Fruit fly (Drosophila melanogaster) whole organism, embryonic: ENCODE results near the gene CG5235.

Experiments
- CG10147 ChIP-seq: fragments of 200-800 bp; sonication (Bioruptor generic); optimal IDR thresholded peaks from 2 replicates; lab custom pipeline; 2019; ENCODE audit warnings: missing biosample characterization, mild to moderate bottlenecking, missing genetic modification characterization, moderate library complexity
- CG10274 ChIP-seq: fragments of 200-800 bp; sonication (Bioruptor generic); optimal IDR thresholded peaks from 3 replicates; lab custom pipeline; 2017; ENCODE audit warnings: missing biosample characterization, mild to moderate bottlenecking, missing genetic modification characterization
- CG10543 ChIP-seq: fragments of 200-800 bp; sonication (Bioruptor generic); optimal IDR thresholded peaks from 3 replicates; lab custom pipeline; 2017; ENCODE audit warnings: missing biosample characterization, mild to moderate bottlenecking, missing genetic modification characterization, moderate library complexity
- CG10979 ChIP-seq: fragments of 200-800 bp; sonication (Bioruptor generic); optimal IDR thresholded peaks from 2 replicates; lab custom pipeline; 2018; ENCODE audit warnings: missing biosample characterization, mild to moderate bottlenecking, missing genetic modification characterization, moderate library complexity
- CG11398 ChIP-seq: fragments of 200-800 bp; sonication (Bioruptor generic); optimal IDR thresholded peaks from 2 replicates; lab custom pipeline; 2016; ENCODE audit warnings: missing biosample characterization, missing genetic modification characterization
- CG11723 ChIP-seq: fragments of 200-800 bp; sonication (Bioruptor generic); optimal IDR thresholded peaks from 2 replicates; lab custom pipeline; 2017; ENCODE audit warnings: missing biosample characterization, mild to moderate bottlenecking, missing genetic modification characterization
- CG12769 ChIP-seq: fragments of 200-800 bp; sonication (Bioruptor generic); optimal IDR thresholded peaks from 2 replicates; lab custom pipeline; 2019; ENCODE audit warnings: missing biosample characterization, mild to moderate bottlenecking, missing genetic modification characterization, moderate library complexity
- CG13296 ChIP-seq: fragments of 200-800 bp; sonication (Bioruptor generic); optimal IDR thresholded peaks from 3 replicates; lab custom pipeline; 2018; ENCODE audit warnings: missing biosample characterization, mild to moderate bottlenecking, missing genetic modification characterization
- CG15073 ChIP-seq: fragments of 200-800 bp; sonication (Bioruptor generic); optimal IDR thresholded peaks from 2 replicates; lab custom pipeline; 2016; ENCODE audit warnings: missing biosample characterization, missing genetic modification characterization
- CG17186 ChIP-seq: fragments of 200-800 bp; sonication (Bioruptor generic); optimal IDR thresholded peaks from 3 replicates; lab custom pipeline; 2017; ENCODE audit warnings: missing biosample characterization, missing genetic modification reagents, missing genetic modification characterization
- CG17829 ChIP-seq: fragments of 200-800 bp; optimal IDR thresholded peaks from 2 replicates; lab custom pipeline; 2019; ENCODE audit warnings: missing biosample characterization, mild to moderate bottlenecking, missing genetic modification characterization, moderate library complexity
- CG18262 ChIP-seq: fragments of 200-800 bp; optimal IDR thresholded peaks from 3 replicates; lab custom pipeline; 2019; ENCODE audit warnings: missing biosample characterization, mild to moderate bottlenecking, missing genetic modification characterization, moderate library complexity
- CG30431 ChIP-seq: fragments of 200-800 bp; sonication (Bioruptor generic); optimal IDR thresholded peaks from 2 replicates; lab custom pipeline; 2017; ENCODE audit warnings: missing biosample characterization, missing genetic modification characterization
- CG3407 ChIP-seq: fragments of 200-800 bp; sonication (Bioruptor generic); optimal IDR thresholded peaks from 2 replicates; lab custom pipeline; 2018; ENCODE audit warnings: missing biosample characterization, mild to moderate bottlenecking, missing genetic modification characterization
- CG4730 ChIP-seq: fragments of 200-800 bp; sonication (Bioruptor generic); IDR thresholded peaks from 2 replicates; pipeline ENCODE4 v1.3.6; 2022; ENCODE audit warnings: missing biosample characterization, missing genetic modification characterization
- CG4854 ChIP-seq: fragments of 200-800 bp; sonication (Bioruptor generic); optimal IDR thresholded peaks from 2 replicates; lab custom pipeline; 2016; ENCODE audit warnings: missing biosample characterization, missing genetic modification characterization, inconsistent platforms
- CG6272 ChIP-seq: fragments of 200-800 bp; sonication (Bioruptor generic); IDR thresholded peaks from 2 replicates; pipeline ENCODE4 v1.3.6; 2022; ENCODE audit warnings: missing biosample characterization, missing genetic modification characterization
- CG6765 ChIP-seq: fragments of 200-800 bp; sonication (Bioruptor generic); optimal IDR thresholded peaks from 3 replicates; lab custom pipeline; 2017; ENCODE audit warnings: missing biosample characterization, mild to moderate bottlenecking, missing genetic modification characterization
- CG7786 ChIP-seq: fragments of 200-800 bp; sonication (Bioruptor generic); optimal IDR thresholded peaks from 2 replicates; lab custom pipeline; 2016; ENCODE audit warnings: missing biosample characterization, missing genetic modification characterization
- CG7963 ChIP-seq: fragments of 200-800 bp; sonication (Bioruptor generic); IDR thresholded peaks from 3 replicates; pipeline ENCODE4 v1.3.6; 2022; ENCODE audit warnings: missing biosample characterization, missing genetic modification characterization; ENCODE audit not compliant: partially characterized antibody
- CG8388 ChIP-seq: fragments of 200-800 bp; sonication (Bioruptor generic); optimal IDR thresholded peaks from 2 replicates; lab custom pipeline; 2019; ENCODE audit warnings: missing biosample characterization, mild to moderate bottlenecking, missing genetic modification characterization, moderate library complexity
- CG8944 ChIP-seq: fragments of 200-800 bp; sonication (Bioruptor generic); optimal IDR thresholded peaks from 3 replicates; lab custom pipeline; 2016; ENCODE audit warnings: missing biosample characterization, missing genetic modification characterization
- CG9932 ChIP-seq: fragments of 200-800 bp; sonication (Bioruptor generic); IDR thresholded peaks from 2 replicates; pipeline ENCODE4 v1.3.6; 2022; ENCODE audit warnings: missing biosample characterization, missing genetic modification characterization
- CkIIα-i1 ChIP-seq: fragments of 200-800 bp; sonication (Bioruptor generic); IDR thresholded peaks from 2 replicates; pipeline ENCODE4 v1.3.6; 2022; ENCODE audit warnings: missing biosample characterization, missing genetic modification characterization
- D19A ChIP-seq: fragments of 200-800 bp; optimal IDR thresholded peaks from 3 replicates; lab custom pipeline; 2019; ENCODE audit warnings: missing biosample characterization, mild to moderate bottlenecking, missing genetic modification characterization, moderate library complexity
- Dbx ChIP-seq: fragments of 200-800 bp; sonication (Bioruptor generic); IDR thresholded peaks from 3 replicates; pipeline ENCODE4 v1.3.6; 2022; ENCODE audit warnings: missing biosample characterization, missing genetic modification characterization
- Dek ChIP-seq: fragments of 200-800 bp; sonication (Bioruptor generic); optimal IDR thresholded peaks from 3 replicates; lab custom pipeline; 2019; ENCODE audit warnings: missing biosample characterization, mild to moderate bottlenecking, missing genetic modification characterization, moderate library complexity
- Dp ChIP-seq: fragments of 200-800 bp; sonication (Bioruptor generic); optimal IDR thresholded peaks from 2 replicates; lab custom pipeline; 2018; ENCODE audit warnings: missing biosample characterization, mild to moderate bottlenecking, missing genetic modification characterization, moderate library complexity
- HHEX ChIP-seq: fragments of 200-800 bp; sonication (Bioruptor generic); optimal IDR thresholded peaks from 3 replicates; lab custom pipeline; 2017; ENCODE audit warnings: missing biosample characterization, mild to moderate bottlenecking, missing genetic modification characterization, missing genetic modification reagents
- Med ChIP-seq: fragments of 200-800 bp; sonication (Bioruptor generic); peaks from one replicate; lab custom pipeline; 2016; ENCODE audit warnings: missing biosample characterization, missing genetic modification characterization, mild to moderate bottlenecking, inconsistent platforms, moderate library complexity
- Nf-YB ChIP-seq: fragments of 200-800 bp; sonication (Bioruptor generic); optimal IDR thresholded peaks from 3 replicates; lab custom pipeline; 2019; ENCODE audit warnings: missing biosample characterization, mild to moderate bottlenecking, missing genetic modification characterization, moderate library complexity
- NfI ChIP-seq: fragments of 200-800 bp; sonication (Bioruptor generic); optimal IDR thresholded peaks from 3 replicates; lab custom pipeline; 2018; ENCODE audit warnings: missing biosample characterization, mild to moderate bottlenecking, missing genetic modification characterization, moderate library complexity
- Oli ChIP-seq: fragments of 200-800 bp; sonication (Bioruptor generic); optimal IDR thresholded peaks from 2 replicates; lab custom pipeline; 2018; ENCODE audit warnings: missing biosample characterization, mild to moderate bottlenecking, missing genetic modification characterization, moderate library complexity
- Six4 ChIP-seq: fragments of 200-800 bp; sonication (Bioruptor generic); optimal IDR thresholded peaks from 2 replicates; lab custom pipeline; 2016; ENCODE audit warnings: missing biosample characterization, missing genetic modification characterization
- ab ChIP-seq: fragments of 200-800 bp; sonication (Bioruptor generic); optimal IDR thresholded peaks from 2 replicates; lab custom pipeline; 2016; ENCODE audit warnings: missing biosample characterization, missing genetic modification characterization
- amos ChIP-seq: fragments of 200-800 bp; sonication (Bioruptor generic); IDR thresholded peaks from 2 replicates; pipeline ENCODE4 v1.3.6; 2022; ENCODE audit warnings: missing biosample characterization, missing genetic modification characterization; ENCODE audit not compliant: partially characterized antibody
- aop ChIP-seq: fragments of 200-800 bp; sonication (Bioruptor generic); IDR thresholded peaks from 2 replicates; pipeline ENCODE4 v1.3.6; 2022; ENCODE audit warnings: missing biosample characterization, missing genetic modification characterization
- disco-r ChIP-seq: fragments of 200-800 bp; sonication (Bioruptor generic); optimal IDR thresholded peaks from 2 replicates; lab custom pipeline; 2016; ENCODE audit warnings: missing biosample characterization, missing genetic modification characterization
- dm ChIP-seq: fragments of 200-800 bp; sonication (Bioruptor generic); optimal IDR thresholded peaks from 3 replicates; lab custom pipeline; 2016; ENCODE audit warnings: missing biosample characterization, missing genetic modification characterization
- emc ChIP-seq: fragments of 200-800 bp; sonication (Bioruptor generic); optimal IDR thresholded peaks from 2 replicates; lab custom pipeline; 2016; ENCODE audit warnings: missing biosample characterization, missing genetic modification characterization
- fd64A ChIP-seq: fragments of 200-800 bp; sonication (Bioruptor generic); optimal IDR thresholded peaks from 3 replicates; lab custom pipeline; 2018; ENCODE audit warnings: missing biosample characterization, mild to moderate bottlenecking, missing genetic modification characterization
- ftz-f1 ChIP-seq: fragments of 200-800 bp; sonication (Bioruptor generic); optimal IDR thresholded peaks from 2 replicates; lab custom pipeline; 2016; ENCODE audit warnings: missing biosample characterization, missing genetic modification characterization
- ind ChIP-seq: fragments of 200-800 bp; sonication (Bioruptor generic); optimal IDR thresholded peaks from 3 replicates; lab custom pipeline; 2016; ENCODE audit warnings: missing biosample characterization, missing genetic modification characterization
- kni ChIP-seq: fragments of 200-800 bp; sonication (Bioruptor generic); optimal IDR thresholded peaks from 3 replicates; lab custom pipeline; 2017; ENCODE audit warnings: mild to moderate bottlenecking, missing biosample characterization, missing genetic modification reagents, missing genetic modification characterization
- nom ChIP-seq: fragments of 200-800 bp; sonication (Bioruptor generic); optimal IDR thresholded peaks from 2 replicates; lab custom pipeline; 2017; ENCODE audit warnings: missing biosample characterization, missing genetic modification characterization, mild to moderate bottlenecking, moderate library complexity, missing genetic modification reagents
- pros ChIP-seq: fragments of 200-800 bp; sonication (Bioruptor generic); optimal IDR thresholded peaks from 3 replicates; lab custom pipeline; 2019; ENCODE audit warnings: missing biosample characterization, mild to moderate bottlenecking, missing genetic modification characterization, moderate library complexity
- schlank ChIP-seq: fragments of 200-800 bp; sonication (Bioruptor generic); optimal IDR thresholded peaks from 2 replicates; lab custom pipeline; 2018; ENCODE audit warnings: missing biosample characterization, mild to moderate bottlenecking, missing genetic modification characterization
- sens ChIP-seq: fragments of 200-800 bp; sonication (Bioruptor generic); peaks from one replicate; lab custom pipeline; 2016; ENCODE audit warnings: missing biosample characterization, missing genetic modification characterization
- tll ChIP-seq, 2 experiments: fragments of 200-800 bp in 1 of 2; fragments of >200 bp in 1 of 2; sonication (Bioruptor generic) in 1 of 2; optimal IDR thresholded peaks; 2 replicates each; lab custom pipeline; 2017 to 2019; ENCODE audit warnings: missing biosample characterization in 2 of 2, missing genetic modification characterization in 2 of 2, mild to moderate bottlenecking in 1 of 2, moderate library complexity in 1 of 2

CG5235 gene

dm6 chr3L:16045831-16046336 is 44.3 kb downstream of the CG5235 start (continued):
- TF ChIP-seq Oli (tag; lab: Kevin White, UChicago) (peak; percentile 93), CG4730 (GFP tag; lab: Robert Waterston, UW) (peak; percentile 87), CG10979 (tag; lab: Kevin White, UChicago) (peak; percentile 93), HHEX (GFP tag; lab: Kevin White, UChicago) (peak; percentile 92), pros (peak; percentile 48), CG6765 (GFP tag; lab: Kevin White, UChicago) (peak; percentile 90), CG13296 (peak; percentile 96), NfI (GFP tag; lab: Kevin White, UChicago) (peak; percentile 91), CG12769 (tag; lab: Kevin White, UChicago) (peak; percentile 90), CG11398 (GFP tag; lab: Kevin White, UChicago) (peak; percentile 77), CkIIα-i1 (GFP tag; lab: Robert Waterston, UW) (no peak), aop (peak; percentile 71), Nf-YB (peak; percentile 83), sens (peak; percentile 99), CG8388 (GFP tag; lab: Kevin White, UChicago) (peak; percentile 96), CG9932 (GFP tag; lab: Robert Waterston, UW) (peak; percentile 90), Six4 (peak; percentile 89), disco-r (GFP tag; lab: Kevin White, UChicago) (peak; percentile 78), D19A (tag; lab: Kevin White, UChicago) (peak; percentile 86), CG10147 (GFP tag; lab: Kevin White, UChicago) (peak; percentile 93), CG6272 (GFP tag; lab: Robert Waterston, UW) (peak; percentile 82), CG10543 (peak; percentile 79), Med (peak; percentile 97), nom (GFP tag; lab: Kevin White, UChicago) (peak; percentile 89), CG17829 (tag; lab: Kevin White, UChicago) (peak; percentile 97), Dbx (GFP tag; lab: Robert Waterston, UW) (peak; percentile 94), schlank (tag; lab: Kevin White, UChicago) (peak; percentile 88), CG11723 (peak; percentile 87), kni (GFP tag; lab: Kevin White, UChicago) (no peak), CG7786 (GFP tag; lab: Kevin White, UChicago) (peak; percentile 91)
- TF ChIP-seq, all 482 proteins: peak for 417

- TF ChIP-seq tll (GFP tag; optimal IDR thresholded peaks at IDR 0.05; lab: Kevin White, UChicago), result no peak
- TF ChIP-seq CG6765 (GFP tag; lab: Kevin White, UChicago), result no peak
- no peak for TF ChIP-seq ind (GFP tag; lab: Kevin White, UChicago)
- no peak for TF ChIP-seq amos
- TF ChIP-seq CG17186 (GFP tag; lab: Kevin White, UChicago), result no peak
- TF ChIP-seq pros, result peak; percentile 90
- peak; percentile 71 for TF ChIP-seq CG18262
- TF ChIP-seq emc (GFP tag; lab: Kevin White, UChicago), result no peak
- no peak for TF ChIP-seq CG8944 (GFP tag; lab: Kevin White, UChicago)
- TF ChIP-seq Dp (GFP tag; lab: Kevin White, UChicago), result no peak
- no peak for TF ChIP-seq CG15073 (GFP tag; lab: Kevin White, UChicago)
- TF ChIP-seq CG3407 (GFP tag; lab: Kevin White, UChicago), result no peak
- TF ChIP-seq CG4854 (GFP tag; lab: Kevin White, UChicago), result peak; percentile 47
- no peak for TF ChIP-seq dm (GFP tag; lab: Kevin White, UChicago)
- no peak for TF ChIP-seq ab (GFP tag; lab: Kevin White, UChicago)
- TF ChIP-seq CG30431, result no peak
- no peak for TF ChIP-seq CG10274 (GFP tag; lab: Kevin White, UChicago)
- no peak for TF ChIP-seq ftz-f1
- TF ChIP-seq Dek (tag; lab: Kevin White, UChicago), result peak; percentile 1
- no peak for TF ChIP-seq fd64A (GFP tag; lab: Kevin White, UChicago)
- TF ChIP-seq CG7963 (GFP tag; lab: Robert Waterston, UW), result no peak
These were observed 44.9 kb downstream of the CG5235 start for dm6 chr3L:16045083-16045830.
